Worm (Caenorhabditis elegans): ENCODE measurements around the gene clc-18.

The clc-18 gene

ce11 chrV:4106688-4107087 is 3.1 kb downstream of the clc-18 start:
- TF ChIP-seq F55B11.4 (tag; optimal IDR thresholded peaks at IDR 0.05; ENCODE audit: borderline replicate concordance, insufficient read depth) (no peak), hlh-26 (GFP tag; conservative IDR thresholded peaks at IDR 0.05) (no peak), nhr-179 (tag; optimal IDR thresholded peaks at IDR 0.05) (no peak), snpc-1.1 (tag; optimal IDR thresholded peaks at IDR 0.05; ENCODE audit: insufficient read depth) (no peak), nhr-90 (tag; optimal IDR thresholded peaks at IDR 0.05) (no peak), madf-8 (GFP tag; conservative IDR thresholded peaks at IDR 0.05) (no peak), cebp-1 (GFP tag; IDR thresholded peaks at IDR 0.05) (no peak), cebp-1 (tag; optimal IDR thresholded peaks at IDR 0.05) (no peak), Y53F4B.3 (GFP tag; IDR thresholded peaks at IDR 0.05) (no peak), madf-10 (tag; optimal IDR thresholded peaks at IDR 0.05) (no peak), B0336.3 (GFP tag; IDR thresholded peaks at IDR 0.05) (no peak), ztf-25 (GFP tag; IDR thresholded peaks at IDR 0.05) (no peak), madf-3 (GFP tag; IDR thresholded peaks at IDR 0.05) (no peak)

- no peak for TF ChIP-seq attf-3 (GFP tag; conservative IDR thresholded peaks at IDR 0.05)
- TF ChIP-seq sdz-38 (tag; optimal IDR thresholded peaks at IDR 0.05): no peak
- TF ChIP-seq pbrm-1 (GFP tag; IDR thresholded peaks at IDR 0.05): no peak
- TF ChIP-seq fkh-3 (tag; optimal IDR thresholded peaks at IDR 0.05): no peak
- TF ChIP-seq F55B11.4 (tag; optimal IDR thresholded peaks at IDR 0.05; ENCODE audit: borderline replicate concordance, insufficient read depth): no peak
- TF ChIP-seq F49E8.2 (tag; optimal IDR thresholded peaks at IDR 0.05; ENCODE audit: insufficient read depth): no peak
- TF ChIP-seq lsl-1 (GFP tag; optimal IDR thresholded peaks at IDR 0.05): no peak
- TF ChIP-seq nhr-90 (tag; optimal IDR thresholded peaks at IDR 0.05): no peak
- TF ChIP-seq mcd-1 (GFP tag; IDR thresholded peaks at IDR 0.05): no peak
- no peak for TF ChIP-seq rpc-1 (optimal IDR thresholded peaks at IDR 0.05)
- no peak for TF ChIP-seq rpc-1 (tag; optimal IDR thresholded peaks at IDR 0.05)
Measured at ce11 chrV:4104298-4104697, 5.5 kb downstream of the clc-18 start, which contains the start of gene srj-39. TSS of gene srj-39 (plus strand) at chrV:4104598.

- TF ChIP-seq F10E7.11 (tag; optimal IDR thresholded peaks at IDR 0.05): no peak
Measured at ce11 chrV:4101567-4101966, 8.2 kb downstream of the clc-18 start, which contains the start of gene srj-40. TSS of gene srj-40 (plus strand) at chrV:4101867.

ce11 chrV:4094740-4095139 is 15.0 kb downstream of the clc-18 start, which contains the start of gene nhr-181:
TSS of gene nhr-181 (plus strand) at chrV:4095040.
- TF ChIP-seq ztf-6 (GFP tag; IDR thresholded peaks at IDR 0.05) (no peak), pha-4 (tag; optimal IDR thresholded peaks at IDR 0.05) (no peak), nhr-90 (tag; optimal IDR thresholded peaks at IDR 0.05) (no peak), Y79H2A.3 (GFP tag; conservative IDR thresholded peaks at IDR 0.05) (no peak)

- TF ChIP-seq ZK185.1 (tag; optimal IDR thresholded peaks at IDR 0.05; ENCODE audit: poor library complexity, severe bottlenecking) (no peak), zim-3 (tag; optimal IDR thresholded peaks at IDR 0.05) (no peak), F23B12.7 (tag; optimal IDR thresholded peaks at IDR 0.05; ENCODE audit: insufficient read depth) (no peak), let-607 (tag; optimal IDR thresholded peaks at IDR 0.05) (no peak), ceh-91 (GFP tag; IDR thresholded peaks at IDR 0.05) (no peak), ztf-18 (tag; optimal IDR thresholded peaks at IDR 0.05) (no peak), tlf-1 (GFP tag; optimal IDR thresholded peaks at IDR 0.05) (no peak), somi-1 (GFP tag; optimal IDR thresholded peaks at IDR 0.05) (no peak), him-1 (tag; optimal IDR thresholded peaks at IDR 0.05) (no peak), hsf-1 (GFP tag; IDR thresholded peaks at IDR 0.05) (no peak)
Measured at ce11 chrV:4082952-4083351, 26.8 kb downstream of the clc-18 start, which contains the start of gene F38H12.5. TSS of gene F38H12.5 (minus strand) at chrV:4083052.
